Fruit fly (Drosophila melanogaster) whole organism, embryonic: ENCODE results near the gene Polr1B.
A peak's percentile ranks its signal among the peaks of the same experiment; 100 is the strongest.

ENCODE experiments used
- CG10979 ChIP-seq: fragments of 200-800 bp; sonication (Bioruptor generic); optimal IDR thresholded peaks from 2 replicates; lab custom pipeline; 2018; ENCODE audit warnings: missing biosample characterization, mild to moderate bottlenecking, missing genetic modification characterization, moderate library complexity
- CG11504 ChIP-seq: fragments of 200-800 bp; sonication (Bioruptor generic); optimal IDR thresholded peaks from 3 replicates; lab custom pipeline; 2019; ENCODE audit warnings: missing biosample characterization, mild to moderate bottlenecking, missing genetic modification characterization, moderate library complexity
- CG12236 ChIP-seq: fragments of 200-800 bp; sonication (Bioruptor generic); optimal IDR thresholded peaks from 2 replicates; lab custom pipeline; 2016; ENCODE audit warnings: missing biosample characterization, missing genetic modification characterization
- CG12299 ChIP-seq: fragments of 200-800 bp; sonication (Bioruptor generic); optimal IDR thresholded peaks from 2 replicates; lab custom pipeline; 2018; ENCODE audit warnings: missing biosample characterization, mild to moderate bottlenecking, missing genetic modification characterization
- CG12391 ChIP-seq: fragments of 200-800 bp; sonication (Bioruptor generic); optimal IDR thresholded peaks from 3 replicates; lab custom pipeline; 2018; ENCODE audit warnings: missing biosample characterization, mild to moderate bottlenecking, missing genetic modification characterization, moderate library complexity
- CG13775 ChIP-seq: fragments of 200-800 bp; sonication (Bioruptor generic); optimal IDR thresholded peaks from 3 replicates; lab custom pipeline; 2017; ENCODE audit warnings: missing biosample characterization, mild to moderate bottlenecking, missing genetic modification characterization
- CG15073 ChIP-seq: fragments of 200-800 bp; sonication (Bioruptor generic); optimal IDR thresholded peaks from 2 replicates; lab custom pipeline; 2016; ENCODE audit warnings: missing biosample characterization, missing genetic modification characterization
- CG17568 ChIP-seq: fragments of 200-800 bp; sonication (Bioruptor generic); optimal IDR thresholded peaks from 2 replicates; lab custom pipeline; 2018; ENCODE audit warnings: missing biosample characterization, mild to moderate bottlenecking, missing genetic modification characterization, moderate library complexity
- CG17802 ChIP-seq: fragments of 200-800 bp; sonication (Bioruptor generic); optimal IDR thresholded peaks from 2 replicates; lab custom pipeline; 2018; ENCODE audit warnings: missing biosample characterization, mild to moderate bottlenecking, missing genetic modification characterization, moderate library complexity
- CG2678 ChIP-seq: fragments of 200-800 bp; sonication (Bioruptor generic); optimal IDR thresholded peaks from 3 replicates; lab custom pipeline; 2019; ENCODE audit warnings: missing biosample characterization, mild to moderate bottlenecking, missing genetic modification characterization, moderate library complexity
- CG2712 ChIP-seq: fragments of 200-800 bp; optimal IDR thresholded peaks from 3 replicates; lab custom pipeline; 2019; ENCODE audit warnings: missing biosample characterization, mild to moderate bottlenecking, missing genetic modification characterization, moderate library complexity
- CG2875 ChIP-seq: fragments of 200-800 bp; sonication (Bioruptor generic); optimal IDR thresholded peaks from 2 replicates; lab custom pipeline; 2017; ENCODE audit warnings: missing biosample characterization, mild to moderate bottlenecking, missing genetic modification characterization, missing genetic modification reagents
- CG6654 ChIP-seq: fragments of 200-800 bp; sonication (Bioruptor generic); optimal IDR thresholded peaks from 2 replicates; lab custom pipeline; 2017; ENCODE audit warnings: missing biosample characterization, mild to moderate bottlenecking, missing genetic modification characterization
- CG7745 ChIP-seq: fragments of 200-800 bp; sonication (Bioruptor generic); optimal IDR thresholded peaks from 2 replicates; lab custom pipeline; 2018; ENCODE audit warnings: missing biosample characterization, mild to moderate bottlenecking, missing genetic modification characterization, moderate library complexity
- CG9817 ChIP-seq: fragments of 200-800 bp; sonication (Bioruptor generic); optimal IDR thresholded peaks from 2 replicates; lab custom pipeline; 2018; ENCODE audit warnings: missing biosample characterization, mild to moderate bottlenecking, missing genetic modification characterization, moderate library complexity
- Deaf1 ChIP-seq: fragments of 200-800 bp; optimal IDR thresholded peaks from 3 replicates; lab custom pipeline; 2019; ENCODE audit warnings: missing biosample characterization, mild to moderate bottlenecking, missing genetic modification characterization, moderate library complexity
- Dll ChIP-seq: fragments of 200-800 bp; sonication (Bioruptor generic); IDR thresholded peaks from 4 replicates; pipeline ENCODE4 v1.3.6; 2022; ENCODE audit warnings: missing biosample characterization, missing genetic modification characterization; ENCODE audit not compliant: partially characterized antibody
- Hand ChIP-seq: fragments of 200-800 bp; sonication (Bioruptor generic); optimal IDR thresholded peaks from 2 replicates; lab custom pipeline; 2017; ENCODE audit warnings: mild to moderate bottlenecking, missing biosample characterization, missing genetic modification reagents, missing genetic modification characterization
- MESR4 ChIP-seq: fragments of 200-800 bp; sonication (Bioruptor generic); optimal IDR thresholded peaks from 2 replicates; lab custom pipeline; 2018; ENCODE audit warnings: missing biosample characterization, mild to moderate bottlenecking, missing genetic modification characterization, moderate library complexity
- Mad ChIP-seq: fragments of 200-800 bp; sonication (Bioruptor generic); optimal IDR thresholded peaks from 2 replicates; lab custom pipeline; 2016; ENCODE audit warnings: missing biosample characterization, missing genetic modification characterization
- Med ChIP-seq: fragments of 200-800 bp; sonication (Bioruptor generic); peaks from one replicate; lab custom pipeline; 2016; ENCODE audit warnings: missing biosample characterization, missing genetic modification characterization, mild to moderate bottlenecking, inconsistent platforms, moderate library complexity
- NfI ChIP-seq: fragments of 200-800 bp; sonication (Bioruptor generic); optimal IDR thresholded peaks from 3 replicates; lab custom pipeline; 2018; ENCODE audit warnings: missing biosample characterization, mild to moderate bottlenecking, missing genetic modification characterization, moderate library complexity
- Opbp ChIP-seq: fragments of 200-800 bp; sonication (Bioruptor generic); IDR thresholded peaks from 3 replicates; pipeline ENCODE4 v1.3.6; 2022; ENCODE audit warnings: missing biosample characterization, missing genetic modification characterization; ENCODE audit not compliant: partially characterized antibody
- PHDP ChIP-seq: fragments of 200-800 bp; sonication (Bioruptor generic); optimal IDR thresholded peaks from 3 replicates; lab custom pipeline; 2018; ENCODE audit warnings: missing biosample characterization, mild to moderate bottlenecking, missing genetic modification characterization, moderate library complexity
- Spps ChIP-seq: fragments of 200-800 bp; sonication (Bioruptor generic); optimal IDR thresholded peaks from 2 replicates; lab custom pipeline; 2018; ENCODE audit warnings: missing biosample characterization, mild to moderate bottlenecking, missing genetic modification characterization
- Ssrp ChIP-seq: fragments of 200-800 bp; sonication (Bioruptor generic); optimal IDR thresholded peaks from 2 replicates; lab custom pipeline; 2018; ENCODE audit warnings: missing biosample characterization, mild to moderate bottlenecking, missing genetic modification characterization, moderate library complexity
- Stat92E ChIP-seq, 3 experiments: fragments of >200 bp in 2 of 3; fragments of 200-800 bp in 1 of 3; sonication (Bioruptor generic) in 1 of 3; optimal IDR thresholded peaks; 2 replicates each; lab custom pipeline; 2017 to 2019; ENCODE audit warnings: missing biosample characterization in 3 of 3, missing genetic modification characterization in 3 of 3, mild to moderate bottlenecking in 1 of 3, moderate library complexity in 1 of 3
- bowl ChIP-seq: fragments of 200-800 bp; sonication (Bioruptor generic); IDR thresholded peaks from 2 replicates; pipeline ENCODE4 v1.3.6; 2022; ENCODE audit warnings: missing biosample characterization, missing genetic modification characterization
- cas ChIP-seq: fragments of 200-800 bp; sonication (Bioruptor generic); IDR thresholded peaks from 2 replicates; pipeline ENCODE4 v1.3.6; 2022; ENCODE audit warnings: missing biosample characterization, missing genetic modification characterization
- caup ChIP-seq: fragments of 200-800 bp; sonication (Bioruptor generic); optimal IDR thresholded peaks from 3 replicates; lab custom pipeline; 2017; ENCODE audit warnings: missing biosample characterization, mild to moderate bottlenecking, missing genetic modification characterization, moderate library complexity; ENCODE audit not compliant: severe bottlenecking
- corto ChIP-seq: fragments of 200-800 bp; sonication (Bioruptor generic); optimal IDR thresholded peaks from 2 replicates; lab custom pipeline; 2016; ENCODE audit warnings: missing biosample characterization, mild to moderate bottlenecking, missing genetic modification characterization, moderate library complexity
- esg ChIP-seq: fragments of 200-800 bp; sonication (Bioruptor generic); conservative IDR thresholded peaks from 2 replicates; pipeline ENCODE4 v1.3.6; 2022; ENCODE audit warnings: missing biosample characterization, missing genetic modification characterization
- gfzf ChIP-seq: fragments of 200-800 bp; sonication (Bioruptor generic); optimal IDR thresholded peaks from 2 replicates; lab custom pipeline; 2016; ENCODE audit warnings: missing biosample characterization, mild to moderate bottlenecking, missing genetic modification characterization, moderate library complexity
- gro ChIP-seq: fragments of 200-800 bp; sonication (Bioruptor generic); optimal IDR thresholded peaks from 2 replicates; lab custom pipeline; 2016; ENCODE audit warnings: missing biosample characterization, missing genetic modification characterization
- hb ChIP-seq: fragments of 200-800 bp; sonication (Bioruptor generic); IDR thresholded peaks from 3 replicates; pipeline ENCODE4 v1.3.6; 2022; ENCODE audit warnings: missing biosample characterization, missing genetic modification characterization; ENCODE audit not compliant: partially characterized antibody
- kni ChIP-seq: fragments of 200-800 bp; sonication (Bioruptor generic); optimal IDR thresholded peaks from 3 replicates; lab custom pipeline; 2017; ENCODE audit warnings: mild to moderate bottlenecking, missing biosample characterization, missing genetic modification reagents, missing genetic modification characterization
- sd ChIP-seq: fragments of 200-800 bp; sonication (Bioruptor generic); optimal IDR thresholded peaks from 3 replicates; lab custom pipeline; 2018; ENCODE audit warnings: missing biosample characterization, mild to moderate bottlenecking, missing genetic modification characterization, moderate library complexity
- slou ChIP-seq: fragments of 200-800 bp; sonication (Bioruptor generic); optimal IDR thresholded peaks from 3 replicates; lab custom pipeline; 2016; ENCODE audit warnings: missing biosample characterization, missing genetic modification characterization
- sqz ChIP-seq: fragments of 200-800 bp; sonication (Bioruptor generic); optimal IDR thresholded peaks from 3 replicates; lab custom pipeline; 2018; ENCODE audit warnings: missing biosample characterization, mild to moderate bottlenecking, missing genetic modification characterization
- stc ChIP-seq: fragments of 200-800 bp; sonication (Bioruptor generic); IDR thresholded peaks from 2 replicates; pipeline ENCODE4 v1.3.6; 2022; ENCODE audit warnings: missing biosample characterization, missing genetic modification characterization
- trh ChIP-seq: fragments of 200-800 bp; sonication (Bioruptor generic); optimal IDR thresholded peaks from 2 replicates; lab custom pipeline; 2016; ENCODE audit warnings: missing biosample characterization, missing genetic modification characterization
- unpg ChIP-seq: fragments of 200-800 bp; sonication (Bioruptor generic); optimal IDR thresholded peaks from 3 replicates; lab custom pipeline; 2018; ENCODE audit warnings: missing biosample characterization, mild to moderate bottlenecking, missing genetic modification characterization, moderate library complexity
- wek ChIP-seq: fragments of 200-800 bp; sonication (Bioruptor generic); optimal IDR thresholded peaks from 3 replicates; lab custom pipeline; 2018; ENCODE audit warnings: missing biosample characterization, mild to moderate bottlenecking, missing genetic modification characterization, moderate library complexity
- zfh1 ChIP-seq: fragments of 200-800 bp; sonication (Bioruptor generic); IDR thresholded peaks from 3 replicates; pipeline ENCODE4 v1.3.6; 2022; ENCODE audit warnings: missing biosample characterization, missing genetic modification characterization

The Polr1B gene

DNA sequence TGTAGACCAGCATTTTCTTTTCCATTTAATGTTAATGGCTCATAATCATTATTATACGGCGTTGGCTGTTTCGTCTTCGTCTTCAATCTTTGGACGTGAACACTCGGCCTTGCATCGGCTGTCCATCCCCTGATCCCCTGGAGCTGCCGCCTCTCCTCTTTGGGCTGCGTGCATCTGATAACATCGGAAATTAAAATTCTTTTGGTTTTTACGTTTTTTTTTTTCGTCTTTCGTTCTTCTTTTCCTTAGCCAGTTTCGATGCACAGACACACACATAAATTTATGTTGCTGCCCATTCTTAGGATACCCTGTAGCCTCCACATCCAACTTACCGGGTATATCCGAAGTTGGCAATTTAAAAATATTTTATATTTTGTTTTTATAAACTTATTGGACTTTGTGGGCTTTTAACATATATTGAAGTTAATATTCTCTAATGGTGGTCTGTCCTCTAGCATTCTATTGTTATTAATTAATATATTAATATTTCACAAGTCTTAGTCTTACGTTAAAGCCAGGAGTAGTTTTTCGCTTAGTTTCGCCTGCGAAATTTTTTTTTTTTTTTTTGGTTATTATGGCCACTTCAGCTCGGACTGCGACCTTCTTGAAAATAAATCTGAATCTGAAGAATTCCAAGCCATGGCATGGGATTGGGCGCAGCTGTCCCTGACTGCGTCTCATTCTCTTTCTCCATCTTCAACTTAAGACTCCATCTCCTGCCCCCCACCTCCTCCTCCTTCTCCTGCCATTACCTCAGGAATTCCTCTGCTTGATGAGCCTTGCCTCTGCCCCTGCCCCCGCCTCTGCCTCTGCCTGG lies 36.8 kb downstream of the Polr1B start (continued):
- TF ChIP-seq corto (GFP tag; lab: Kevin White, UChicago) (peak; percentile 66), CG2678 (tag; lab: Kevin White, UChicago) (peak; percentile 35), CG2712 (tag; lab: Kevin White, UChicago) (peak; percentile 88), Deaf1 (tag; lab: Kevin White, UChicago) (peak; percentile 5), Ssrp (peak; percentile 76), Stat92E (GFP tag; optimal IDR thresholded peaks at IDR 0.05; lab: Kevin White, UChicago) (peak in 1 of 3 experiments; percentile 17), sqz (GFP tag; lab: Kevin White, UChicago) (peak; percentile 72), CG9817 (no peak), slou (no peak), unpg (GFP tag; lab: Kevin White, UChicago) (peak; percentile 55), esg (GFP tag; lab: Robert Waterston, UW) (peak; percentile 17; the same call in 1 of the 2 replicates), CG10979 (tag; lab: Kevin White, UChicago) (peak; percentile 88), CG12391 (peak; percentile 74), CG11504 (tag; lab: Kevin White, UChicago) (peak; percentile 39), PHDP (peak; percentile 14)
- TF ChIP-seq, all 482 proteins: peak for 112

DNA sequence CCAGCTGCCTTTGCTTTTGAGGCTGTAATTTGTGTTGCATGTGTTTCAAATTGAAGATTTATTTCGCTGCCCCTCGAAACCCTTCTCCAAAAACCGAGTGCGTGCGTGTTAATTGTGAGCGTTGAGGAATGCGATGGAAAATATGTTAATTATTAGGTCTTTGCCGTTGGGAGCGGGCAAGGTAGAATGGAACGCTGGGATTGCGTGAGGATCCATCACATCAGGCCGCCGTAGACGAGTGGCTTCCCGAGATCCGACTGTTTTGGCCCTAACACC lies 37.3 kb downstream of the Polr1B start:
- TF ChIP-seq cas (GFP tag; lab: Robert Waterston, UW) (no peak), Spps (tag; lab: Kevin White, UChicago) (no peak), CG7745 (peak; percentile 51), CG13775 (GFP tag; lab: Kevin White, UChicago) (no peak), Opbp (0 out of 3 replicates have a peak, but pooled peaks have one; percentile 27), Hand (GFP tag; lab: Kevin White, UChicago) (no peak), Med (peak; percentile 30), CG12299 (tag; lab: Kevin White, UChicago) (no peak), sd (tag; lab: Kevin White, UChicago) (peak; percentile 26), kni (GFP tag; lab: Kevin White, UChicago) (peak; percentile 13), NfI (GFP tag; lab: Kevin White, UChicago) (no peak)

DNA sequence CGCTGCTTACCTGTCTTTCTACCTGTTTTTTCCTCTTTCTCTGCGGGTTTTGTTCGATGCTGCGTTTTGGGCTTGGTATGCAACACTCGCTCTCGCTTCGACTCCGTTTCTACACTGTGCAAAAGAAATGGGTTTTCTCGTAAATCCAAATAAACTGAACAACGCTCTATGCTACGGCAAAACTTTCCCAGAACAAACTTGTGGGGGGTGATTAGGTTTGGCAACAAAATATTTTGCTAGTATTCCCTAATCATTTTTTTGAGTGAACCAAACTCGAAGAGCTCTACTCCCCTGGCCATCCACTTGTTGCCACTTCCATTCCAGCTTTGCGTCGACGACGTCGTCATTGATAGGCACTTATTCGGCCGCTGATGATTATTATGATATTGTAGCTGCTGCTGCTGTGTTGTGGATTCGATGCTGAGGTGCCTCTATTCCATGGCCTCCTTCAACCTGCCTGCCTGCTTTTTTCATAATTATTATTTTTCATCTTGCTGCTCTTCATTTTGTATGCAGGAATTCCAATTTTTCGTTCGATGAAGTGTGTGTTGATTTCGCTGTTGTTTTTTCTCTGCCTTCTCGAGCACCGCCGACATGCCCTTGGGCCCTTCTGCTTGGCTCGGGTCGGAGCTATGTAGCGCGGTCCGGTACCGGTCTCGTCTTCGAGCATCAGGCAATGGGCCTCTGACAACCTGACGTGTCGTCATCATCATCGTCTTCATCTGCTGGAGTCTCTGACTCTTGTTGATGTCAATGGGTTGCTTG lies 38.0 kb downstream of the Polr1B start:
- no peak for TF ChIP-seq Dll
- peak; percentile 24 for TF ChIP-seq MESR4 (GFP tag; lab: Kevin White, UChicago)
- TF ChIP-seq CG12236 (GFP tag; lab: Kevin White, UChicago) = peak; percentile 91
- TF ChIP-seq gfzf (GFP tag; lab: Kevin White, UChicago) = no peak
- TF ChIP-seq caup (GFP tag; lab: Kevin White, UChicago) = peak; percentile 15
- TF ChIP-seq trh = peak; percentile 43
- TF ChIP-seq stc (GFP tag; lab: Robert Waterston, UW) = peak; percentile 86
- peak; percentile 77 for TF ChIP-seq Mad (GFP tag; lab: Kevin White, UChicago)
- no peak for TF ChIP-seq hb (GFP tag; lab: Robert Waterston, UW)
- peak; percentile 42 for TF ChIP-seq CG6654
- peak; percentile 94 for TF ChIP-seq zfh1 (GFP tag; lab: Robert Waterston, UW)
- peak; percentile 77 for TF ChIP-seq CG2875 (GFP tag; lab: Kevin White, UChicago)
- TF ChIP-seq CG17802 (tag; lab: Kevin White, UChicago) = peak; percentile 72
- no peak for TF ChIP-seq CG17568 (GFP tag; lab: Kevin White, UChicago)
- no peak for TF ChIP-seq gro (GFP tag; lab: Kevin White, UChicago)
- peak; percentile 75 for TF ChIP-seq bowl (GFP tag; lab: Robert Waterston, UW)
- TF ChIP-seq wek = peak; percentile 66
- peak; percentile 29 for TF ChIP-seq CG15073 (GFP tag; lab: Kevin White, UChicago)
